Fruit fly (Drosophila melanogaster) whole organism, prepupa: ENCODE data around the gene Nep1.

Source experiments
- CG10669 ChIP-seq: fragments of 200-800 bp; sonication (Bioruptor generic); optimal IDR thresholded peaks from 3 replicates; lab custom pipeline; 2018; ENCODE audit warnings: missing biosample characterization, mild to moderate bottlenecking, missing genetic modification characterization, moderate library complexity
- CG11294 ChIP-seq: fragments of 200-800 bp; sonication (Bioruptor generic); IDR thresholded peaks from 2 replicates; pipeline ENCODE4 v1.3.6; 2022; ENCODE audit warnings: missing biosample characterization, missing genetic modification characterization
- CG11762 ChIP-seq: fragments of 200-800 bp; sonication (Bioruptor generic); optimal IDR thresholded peaks from 3 replicates; lab custom pipeline; 2016; ENCODE audit warnings: missing biosample characterization, missing genetic modification characterization; ENCODE audit not compliant: insufficient read depth
- CG11902 ChIP-seq: fragments of 200-800 bp; sonication (Bioruptor generic); optimal IDR thresholded peaks from 3 replicates; lab custom pipeline; 2016; ENCODE audit warnings: missing biosample characterization, missing genetic modification characterization
- CG15336 ChIP-seq: fragments of 200-800 bp; sonication (Bioruptor generic); IDR thresholded peaks from 2 replicates; pipeline ENCODE4 v1.3.6; 2022; ENCODE audit warnings: missing biosample characterization, missing genetic modification characterization
- CG1621 ChIP-seq: fragments of 200-800 bp; sonication (Bioruptor generic); optimal IDR thresholded peaks from 3 replicates; lab custom pipeline; 2018; ENCODE audit warnings: missing biosample characterization, mild to moderate bottlenecking, missing genetic modification characterization
- CG16779 ChIP-seq: fragments of 200-800 bp; sonication (Bioruptor generic); optimal IDR thresholded peaks from 3 replicates; lab custom pipeline; 2017; ENCODE audit warnings: missing biosample characterization, mild to moderate bottlenecking, missing genetic modification characterization
- CG3032 ChIP-seq: fragments of 200-800 bp; optimal IDR thresholded peaks from 2 replicates; lab custom pipeline; 2019; ENCODE audit warnings: missing biosample characterization, mild to moderate bottlenecking, missing genetic modification characterization, moderate library complexity
- CG31627 ChIP-seq: fragments of 200-800 bp; sonication (Bioruptor generic); optimal IDR thresholded peaks from 3 replicates; lab custom pipeline; 2016; ENCODE audit warnings: missing biosample characterization, missing genetic modification characterization
- CG32006 ChIP-seq: fragments of 200-800 bp; sonication (Bioruptor generic); optimal IDR thresholded peaks from 3 replicates; lab custom pipeline; 2017; ENCODE audit warnings: missing biosample characterization, mild to moderate bottlenecking, missing genetic modification characterization
- CG34406 ChIP-seq: fragments of 200-800 bp; sonication (Bioruptor generic); optimal IDR thresholded peaks from 3 replicates; lab custom pipeline; 2016; ENCODE audit warnings: missing biosample characterization, missing genetic modification characterization
- CG3919 ChIP-seq: fragments of 200-800 bp; sonication (Bioruptor generic); optimal IDR thresholded peaks from 3 replicates; lab custom pipeline; 2016; ENCODE audit warnings: missing biosample characterization, missing genetic modification characterization
- CG4318 ChIP-seq: fragments of 200-800 bp; sonication (Bioruptor generic); optimal IDR thresholded peaks from 3 replicates; lab custom pipeline; 2017; ENCODE audit warnings: missing biosample characterization, mild to moderate bottlenecking, missing genetic modification characterization
- CG6163 ChIP-seq: fragments of 200-800 bp; sonication (Bioruptor generic); IDR thresholded peaks from 3 replicates; pipeline ENCODE4 v1.3.6; 2022; ENCODE audit warnings: missing biosample characterization, missing genetic modification characterization
- CG6276 ChIP-seq: fragments of 200-800 bp; sonication (Bioruptor generic); optimal IDR thresholded peaks from 2 replicates; lab custom pipeline; 2017; ENCODE audit warnings: missing biosample characterization, mild to moderate bottlenecking, missing genetic modification characterization
- CG6792 ChIP-seq: fragments of 200-800 bp; sonication (Bioruptor generic); optimal IDR thresholded peaks from 3 replicates; lab custom pipeline; 2016; ENCODE audit warnings: missing biosample characterization, missing genetic modification characterization
- CG6808 ChIP-seq: fragments of 200-800 bp; sonication (Bioruptor generic); optimal IDR thresholded peaks from 3 replicates; lab custom pipeline; 2017; ENCODE audit warnings: missing biosample characterization, missing genetic modification characterization, mild to moderate bottlenecking, moderate library complexity, missing genetic modification reagents
- CG6854 ChIP-seq: fragments of 200-800 bp; sonication (Bioruptor generic); optimal IDR thresholded peaks from 2 replicates; lab custom pipeline; 2017; ENCODE audit warnings: missing biosample characterization, mild to moderate bottlenecking, missing genetic modification characterization
- CG8119 ChIP-seq: fragments of 200-800 bp; sonication (Bioruptor generic); IDR thresholded peaks from 3 replicates; pipeline ENCODE4 v1.3.6; 2022; ENCODE audit warnings: missing biosample characterization, missing genetic modification characterization
- CG8632 ChIP-seq: fragments of 200-800 bp; sonication (Bioruptor generic); optimal IDR thresholded peaks from 3 replicates; lab custom pipeline; 2016; ENCODE audit warnings: missing biosample characterization, missing genetic modification characterization
- CG9139 ChIP-seq: fragments of 200-800 bp; sonication (Bioruptor generic); optimal IDR thresholded peaks from 3 replicates; lab custom pipeline; 2017; ENCODE audit warnings: missing biosample characterization, mild to moderate bottlenecking, missing genetic modification characterization
- Eip78C ChIP-seq: fragments of 200-800 bp; sonication (Bioruptor generic); peaks from one replicate; lab custom pipeline; 2016; ENCODE audit warnings: missing biosample characterization, missing genetic modification characterization
- Ets96B ChIP-seq: fragments of 200-800 bp; optimal IDR thresholded peaks from 2 replicates; lab custom pipeline; 2019; ENCODE audit warnings: missing biosample characterization, mild to moderate bottlenecking, missing genetic modification characterization, moderate library complexity
- Gug ChIP-seq: fragments of 200-800 bp; sonication (Bioruptor generic); IDR thresholded peaks from 2 replicates; pipeline ENCODE4 v1.3.6; 2022; ENCODE audit warnings: missing biosample characterization, missing genetic modification characterization
- Hr38 ChIP-seq: sonication (Bioruptor generic); optimal IDR thresholded peaks from 2 replicates; lab custom pipeline; 2016; ENCODE audit warnings: missing biosample characterization, missing genetic modification characterization
- Hr39 ChIP-seq: fragments of 200-800 bp; sonication (Bioruptor generic); optimal IDR thresholded peaks from 2 replicates; lab custom pipeline; 2016; ENCODE audit warnings: missing biosample characterization, missing genetic modification characterization
- Hr4 ChIP-seq: fragments of 200-800 bp; sonication (Bioruptor generic); optimal IDR thresholded peaks from 3 replicates; lab custom pipeline; 2016; ENCODE audit warnings: missing biosample characterization, missing genetic modification characterization
- Lpt ChIP-seq: fragments of 200-800 bp; sonication (Bioruptor generic); optimal IDR thresholded peaks from 3 replicates; lab custom pipeline; 2016; ENCODE audit warnings: missing biosample characterization, missing genetic modification characterization
- Met ChIP-seq: fragments of 200-800 bp; sonication (Bioruptor generic); optimal IDR thresholded peaks from 3 replicates; lab custom pipeline; 2016; ENCODE audit warnings: missing biosample characterization, missing genetic modification characterization
- OdsH ChIP-seq: fragments of 200-800 bp; sonication (Bioruptor generic); optimal IDR thresholded peaks from 3 replicates; lab custom pipeline; 2016; ENCODE audit warnings: missing biosample characterization, missing genetic modification characterization
- Sox102F ChIP-seq: fragments of 200-800 bp; sonication (Bioruptor generic); optimal IDR thresholded peaks from 2 replicates; lab custom pipeline; 2016; ENCODE audit warnings: missing biosample characterization, mild to moderate bottlenecking, missing genetic modification characterization
- Sox14 ChIP-seq: fragments of 200-800 bp; sonication (Bioruptor generic); optimal IDR thresholded peaks from 3 replicates; lab custom pipeline; 2016; ENCODE audit warnings: missing biosample characterization, missing genetic modification characterization
- Sox15 ChIP-seq: fragments of 200-800 bp; sonication (Bioruptor generic); optimal IDR thresholded peaks from 3 replicates; lab custom pipeline; 2016; ENCODE audit warnings: missing biosample characterization, missing genetic modification characterization
- achi ChIP-seq: fragments of 200-800 bp; sonication (Bioruptor generic); optimal IDR thresholded peaks from 3 replicates; lab custom pipeline; 2016; ENCODE audit warnings: missing biosample characterization, missing genetic modification characterization
- cyc ChIP-seq: fragments of 200-800 bp; sonication (Bioruptor generic); optimal IDR thresholded peaks from 3 replicates; lab custom pipeline; 2016; ENCODE audit warnings: missing biosample characterization, missing genetic modification characterization
- dac ChIP-seq: fragments of 200-800 bp; sonication (Bioruptor generic); optimal IDR thresholded peaks from 2 replicates; lab custom pipeline; 2017; ENCODE audit warnings: missing biosample characterization, mild to moderate bottlenecking, missing genetic modification characterization
- eg ChIP-seq: fragments of 200-800 bp; sonication (Bioruptor generic); IDR thresholded peaks from 3 replicates; pipeline ENCODE4 v1.3.6; 2022; ENCODE audit warnings: missing biosample characterization, missing genetic modification characterization
- esn ChIP-seq: fragments of 200-800 bp; sonication (Bioruptor generic); optimal IDR thresholded peaks from 2 replicates; lab custom pipeline; 2016; ENCODE audit warnings: missing biosample characterization, mild to moderate bottlenecking, missing genetic modification characterization, moderate library complexity
- fd85E ChIP-seq: fragments of 200-800 bp; sonication (Bioruptor generic); optimal IDR thresholded peaks from 3 replicates; lab custom pipeline; 2016; ENCODE audit warnings: missing biosample characterization, missing genetic modification characterization
- net ChIP-seq: fragments of 200-800 bp; sonication (Bioruptor generic); optimal IDR thresholded peaks from 3 replicates; lab custom pipeline; 2016; ENCODE audit warnings: missing biosample characterization, missing genetic modification characterization
- pdm3 ChIP-seq: fragments of 200-800 bp; sonication (Bioruptor generic); optimal IDR thresholded peaks from 3 replicates; lab custom pipeline; 2016; ENCODE audit warnings: missing biosample characterization, missing genetic modification characterization
- salr ChIP-seq, 2 experiments: fragments of 200-800 bp; sonication (Bioruptor generic); optimal IDR thresholded peaks; 3 replicates each; lab custom pipeline; 2016 to 2018; ENCODE audit warnings: missing biosample characterization in 2 of 2, missing genetic modification characterization in 2 of 2, mild to moderate bottlenecking in 1 of 2
- ss ChIP-seq, 2 experiments: fragments of 200-800 bp; sonication (Bioruptor generic); optimal IDR thresholded peaks; 2 replicates in 1 of 2; 3 replicates in 1 of 2; lab custom pipeline; 2017 to 2018; ENCODE audit warnings: mild to moderate bottlenecking in 2 of 2, missing biosample characterization in 2 of 2, missing genetic modification characterization in 2 of 2, moderate library complexity in 1 of 2
- svp ChIP-seq: fragments of 200-800 bp; sonication (Bioruptor generic); peaks from one replicate; lab custom pipeline; 2016; ENCODE audit warnings: missing biosample characterization, missing genetic modification characterization
- vri ChIP-seq: fragments of 200-800 bp; sonication (Bioruptor generic); optimal IDR thresholded peaks from 3 replicates; lab custom pipeline; 2016; ENCODE audit warnings: missing biosample characterization, mild to moderate bottlenecking, missing genetic modification characterization

Nep1 gene

DNA sequence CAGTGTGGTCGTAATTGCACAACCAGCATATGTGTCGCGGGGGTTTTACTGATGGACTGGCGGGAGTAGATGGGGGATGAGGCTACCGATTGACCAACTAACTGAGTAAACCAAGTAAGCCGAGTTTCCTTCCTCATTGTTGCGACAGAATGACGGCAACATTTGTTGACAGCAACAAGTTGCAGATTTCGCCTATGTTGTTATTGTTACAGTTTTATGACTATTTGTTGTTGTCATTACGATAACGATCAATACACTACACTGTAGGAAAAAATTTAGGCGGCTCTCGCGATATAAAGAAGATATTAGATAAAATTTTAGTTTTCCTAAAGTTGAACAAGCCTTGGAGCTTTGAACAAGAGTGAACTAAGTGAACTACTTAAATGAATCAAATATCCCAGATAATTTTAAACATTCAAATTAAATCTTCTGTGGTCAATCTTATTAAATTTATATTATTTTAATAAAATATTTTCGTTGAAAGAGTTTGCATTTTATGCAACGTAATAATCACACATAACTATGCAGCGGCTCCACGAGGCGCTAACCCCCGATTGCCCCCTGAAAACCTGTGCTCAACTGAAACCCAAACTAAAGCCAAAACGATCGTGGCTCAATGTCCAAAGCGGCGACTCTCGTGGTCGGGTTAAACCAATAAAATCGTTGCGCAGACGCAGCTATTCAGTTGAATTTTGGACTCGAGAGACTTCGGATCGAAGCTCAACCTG, 23.6 kb upstream of the Nep1 start, which contains the start of gene CG5928:
TSS of gene CG5928 (plus strand) at position 678 of the 728 bp plus-strand sequence.
- peak; percentile 41 for TF ChIP-seq Eip78C
- peak; percentile 60 for TF ChIP-seq CG6276 (GFP tag; lab: Kevin White, UChicago)
- peak; percentile 60 for TF ChIP-seq CG32006
- peak; percentile 54; the same call in 2 of the 3 replicates for TF ChIP-seq CG8119
- no peak for TF ChIP-seq Hr39
- TF ChIP-seq OdsH (GFP tag; lab: Kevin White, UChicago): peak; percentile 1
- peak in 1 of 2 experiments; percentile 23 for TF ChIP-seq salr (GFP tag; optimal IDR thresholded peaks at IDR 0.05; lab: Kevin White, UChicago)
- TF ChIP-seq CG15336: peak; percentile 26; the same call in 1 of the 2 replicates
- no peak for TF ChIP-seq CG11294
- peak; percentile 32; the same call in 1 of the 3 replicates for TF ChIP-seq eg (GFP tag; lab: Robert Waterston, UW)
- TF ChIP-seq CG6163 (GFP tag; lab: Robert Waterston, UW): peak; percentile 32; the same call in 2 of the 3 replicates
- TF ChIP-seq Lpt: no peak
- TF ChIP-seq CG8632 (GFP tag; lab: Kevin White, UChicago): no peak
- TF ChIP-seq CG6808 (GFP tag; lab: Kevin White, UChicago): no peak
- peak; percentile 18 for TF ChIP-seq CG4318 (GFP tag; lab: Kevin White, UChicago)
- TF ChIP-seq, all 60 proteins: peak for 10

DNA sequence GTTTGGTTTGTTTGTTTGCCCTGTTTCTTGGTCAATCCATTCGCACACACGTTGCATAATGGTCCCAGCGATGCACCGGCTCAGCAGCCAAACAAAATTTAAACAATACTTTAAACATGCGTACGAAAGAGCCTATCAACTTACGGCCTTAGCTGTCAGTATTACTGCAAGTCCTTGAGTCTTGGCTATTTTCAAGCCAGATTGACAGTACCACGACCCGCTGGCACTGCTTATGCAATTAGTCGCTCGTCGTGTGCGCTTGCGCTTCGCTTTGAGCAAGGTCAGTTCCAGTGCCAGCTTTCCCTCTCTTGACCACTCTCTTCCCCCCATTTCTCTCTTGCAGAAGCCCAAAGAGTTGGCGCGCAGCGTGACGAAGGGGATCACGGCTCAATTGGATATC, 22.3 kb upstream of the Nep1 start:
- no peak for TF ChIP-seq CG6808 (GFP tag; lab: Kevin White, UChicago)
- TF ChIP-seq CG34406: no peak
- TF ChIP-seq CG6854 (GFP tag; lab: Kevin White, UChicago): peak; percentile 6
- no peak for TF ChIP-seq CG4318 (GFP tag; lab: Kevin White, UChicago)
- no peak for TF ChIP-seq CG9139 (GFP tag; lab: Kevin White, UChicago)
- TF ChIP-seq Eip78C: peak; percentile 3
- no peak for TF ChIP-seq Hr4 (GFP tag; lab: Kevin White, UChicago)
- no peak for TF ChIP-seq Met (GFP tag; lab: Kevin White, UChicago)
- TF ChIP-seq CG6792 (GFP tag; lab: Kevin White, UChicago): no peak
- TF ChIP-seq CG16779 (tag; lab: Kevin White, UChicago): no peak
- TF ChIP-seq net (GFP tag; lab: Kevin White, UChicago): no peak
- TF ChIP-seq CG11902: no peak
- TF ChIP-seq cyc: no peak
- TF ChIP-seq Gug (GFP tag; lab: Robert Waterston, UW): no peak
- peak; percentile 68 for TF ChIP-seq vri (GFP tag; lab: Kevin White, UChicago)
- TF ChIP-seq dac (GFP tag; lab: Kevin White, UChicago): no peak
- no peak for TF ChIP-seq pdm3 (GFP tag; lab: Kevin White, UChicago)
- TF ChIP-seq CG8632 (GFP tag; lab: Kevin White, UChicago): no peak
- TF ChIP-seq fd85E (GFP tag; lab: Kevin White, UChicago): no peak
- TF ChIP-seq svp (GFP tag; lab: Kevin White, UChicago): no peak
- TF ChIP-seq CG6163 (GFP tag; lab: Robert Waterston, UW): no peak
- TF ChIP-seq Sox102F (GFP tag; lab: Kevin White, UChicago): no peak
- TF ChIP-seq CG10669 (GFP tag; lab: Kevin White, UChicago): no peak
- TF ChIP-seq CG11762 (GFP tag; lab: Kevin White, UChicago): no peak
- no peak for TF ChIP-seq CG1621
- no peak for TF ChIP-seq Ets96B (tag; lab: Kevin White, UChicago)
- no peak for TF ChIP-seq achi (GFP tag; lab: Kevin White, UChicago)

- TF ChIP-seq CG1621 (peak; percentile 93), Met (GFP tag; lab: Kevin White, UChicago) (peak; percentile 11), esn (GFP tag; lab: Kevin White, UChicago) (peak; percentile 36), achi (GFP tag; lab: Kevin White, UChicago) (peak; percentile 96), Hr4 (GFP tag; lab: Kevin White, UChicago) (peak; percentile 93), dac (GFP tag; lab: Kevin White, UChicago) (peak; percentile 96), Gug (GFP tag; lab: Robert Waterston, UW) (peak; percentile 99), vri (GFP tag; lab: Kevin White, UChicago) (no peak), Sox14 (peak; percentile 69), cyc (peak; percentile 63), CG6792 (GFP tag; lab: Kevin White, UChicago) (peak; percentile 80), CG3032 (tag; lab: Kevin White, UChicago) (peak; percentile 96), CG6276 (GFP tag; lab: Kevin White, UChicago) (peak; percentile 99), Eip78C (peak; percentile 96), CG11902 (peak; percentile 74), ss (GFP tag; optimal IDR thresholded peaks at IDR 0.05; lab: Kevin White, UChicago) (peak; percentile 84 to 87), salr (GFP tag; optimal IDR thresholded peaks at IDR 0.05; lab: Kevin White, UChicago) (peak; percentile 85 to 91), CG34406 (peak; percentile 83), Hr38 (GFP tag; lab: Kevin White, UChicago) (peak; percentile 14), Ets96B (tag; lab: Kevin White, UChicago) (peak; percentile 97), Sox15 (GFP tag; lab: Kevin White, UChicago) (peak; percentile 59), CG3919 (GFP tag; lab: Kevin White, UChicago) (peak; percentile 98), pdm3 (GFP tag; lab: Kevin White, UChicago) (peak; percentile 88), CG31627 (GFP tag; lab: Kevin White, UChicago) (no peak)
These were observed 16.2 kb upstream of the Nep1 start, which contains the start of gene Tsp5D for dm6 chrX:6074845-6075244. Gene Tsp5D (minus strand): TSS chrX:6074857.
